Fruit fly (Drosophila melanogaster): ENCODE results near the gene tHMG2.

Gene tHMG2

dm6 chr3R:22461673-22462585, 30.8 kb upstream of the tHMG2 start, which contains the start of the genes Rpn7 and AP-2mu (continued):
- no peak for TF ChIP-seq Ptx1 (GFP tag; IDR thresholded peaks at IDR 0.05)
- TF ChIP-seq pan (optimal IDR thresholded peaks at IDR 0.05) = no peak
- peak in 1 of 2 experiments; percentile 18 for TF ChIP-seq pan (GFP tag; optimal IDR thresholded peaks at IDR 0.05 in 1 of 2, IDR thresholded peaks at IDR 0.05 in 1 of 2)
- no peak for TF ChIP-seq dysf (GFP tag; IDR thresholded peaks at IDR 0.05)
- TF ChIP-seq CG10462 (GFP tag; optimal IDR thresholded peaks at IDR 0.05) = no peak
- no peak for TF ChIP-seq Bteb2 (GFP tag; optimal IDR thresholded peaks at IDR 0.05)
- peak; percentile 96 for TF ChIP-seq CG1603 (tag; optimal IDR thresholded peaks at IDR 0.05)
- TF ChIP-seq CG31441 (GFP tag; IDR thresholded peaks at IDR 0.05) = peak; percentile 52; the same call in 1 of the 2 replicates
- no peak for TF ChIP-seq Dad (GFP tag; optimal IDR thresholded peaks at IDR 0.05)
- peak; percentile 28 for TF ChIP-seq CG2120 (GFP tag; optimal IDR thresholded peaks at IDR 0.05)
- peak in 1 of 2 experiments; percentile 93 for TF ChIP-seq insv (GFP tag; optimal IDR thresholded peaks at IDR 0.05)
- TF ChIP-seq Max (GFP tag; optimal IDR thresholded peaks at IDR 0.05) = peak; percentile 39
- no peak for TF ChIP-seq lov (optimal IDR thresholded peaks at IDR 0.05)
- TF ChIP-seq lov (GFP tag; IDR thresholded peaks at IDR 0.05) = no peak
- TF ChIP-seq CG9437 (GFP tag; optimal IDR thresholded peaks at IDR 0.05) = no peak
- TF ChIP-seq Sox102F (GFP tag; optimal IDR thresholded peaks at IDR 0.05) = no peak
- TF ChIP-seq CG17568 (GFP tag; optimal IDR thresholded peaks at IDR 0.05) = no peak
- TF ChIP-seq tll (GFP tag; optimal IDR thresholded peaks at IDR 0.05) = peak in 1 of 2 experiments; percentile 2
- TF ChIP-seq CG9727 (GFP tag; optimal IDR thresholded peaks at IDR 0.05) = peak; percentile 19
- no peak for TF ChIP-seq jigr1 (GFP tag; IDR thresholded peaks at IDR 0.05)
- peak; percentile 95 for TF ChIP-seq Elba2 (GFP tag; optimal IDR thresholded peaks at IDR 0.05)
- TF ChIP-seq Taf1 (GFP tag; IDR thresholded peaks at IDR 0.05) = no peak
- no peak for TF ChIP-seq Fer2 (tag; optimal IDR thresholded peaks at IDR 0.05)
- no peak for TF ChIP-seq run (tag; optimal IDR thresholded peaks at IDR 0.05)
- peak; percentile 72 for TF ChIP-seq YL-1 (GFP tag; optimal IDR thresholded peaks at IDR 0.05)
- no peak for TF ChIP-seq CG14667 (GFP tag; IDR thresholded peaks at IDR 0.05)
- peak; percentile 45 for TF ChIP-seq BEAF-32 (GFP tag; optimal IDR thresholded peaks at IDR 0.05)
- no peak for TF ChIP-seq pho (GFP tag; optimal IDR thresholded peaks at IDR 0.05)
- TF ChIP-seq crol (GFP tag; IDR thresholded peaks at IDR 0.05) = no peak
- no peak; the same call in 1 of the 2 replicates for TF ChIP-seq MBD-R2 (GFP tag; IDR thresholded peaks at IDR 0.05)
- no peak for TF ChIP-seq CG18764 (GFP tag; optimal IDR thresholded peaks at IDR 0.05)
- TF ChIP-seq CG4424 (GFP tag; optimal IDR thresholded peaks at IDR 0.05) = peak; percentile 27
- TF ChIP-seq Ets97D (GFP tag; optimal IDR thresholded peaks at IDR 0.05) = peak; percentile 8
- TF ChIP-seq CG13287 (GFP tag; IDR thresholded peaks at IDR 0.05; ENCODE audit: partially characterized antibody) = no peak; the same call in 1 of the 2 replicates
- TF ChIP-seq Pdp1 (GFP tag; optimal IDR thresholded peaks at IDR 0.05) = no peak
- TF ChIP-seq hkb (optimal IDR thresholded peaks at IDR 0.05) = no peak
- TF ChIP-seq hkb (GFP tag; IDR thresholded peaks at IDR 0.05) = no peak
- peak; percentile 11; the same call in 1 of the 2 replicates for TF ChIP-seq slbo (GFP tag; IDR thresholded peaks at IDR 0.05)
- peak; percentile 78 for TF ChIP-seq sens (GFP tag)
- TF ChIP-seq Lim3 (GFP tag; IDR thresholded peaks at IDR 0.05) = no peak
- TF ChIP-seq Stat92E (GFP tag; optimal IDR thresholded peaks at IDR 0.05) = no peak
- no peak for TF ChIP-seq maf-S (GFP tag; optimal IDR thresholded peaks at IDR 0.05)
- no peak for TF ChIP-seq CG3838 (GFP tag; optimal IDR thresholded peaks at IDR 0.05)
- TF ChIP-seq CG10366 (GFP tag; IDR thresholded peaks at IDR 0.05) = no peak
- peak; percentile 21 for TF ChIP-seq trem (tag; optimal IDR thresholded peaks at IDR 0.05)
- no peak for TF ChIP-seq sqz (GFP tag; optimal IDR thresholded peaks at IDR 0.05)
- peak; percentile 18 for TF ChIP-seq CG8924 (tag; optimal IDR thresholded peaks at IDR 0.05)
- TF ChIP-seq Ets65A (GFP tag) = peak; percentile 16
- no peak for TF ChIP-seq amos (GFP tag; IDR thresholded peaks at IDR 0.05; ENCODE audit: partially characterized antibody)
- TF ChIP-seq E2f2 (GFP tag; IDR thresholded peaks at IDR 0.05) = peak; percentile 51; the same call in 1 of the 2 replicates
